Worm (Caenorhabditis elegans) whole organism, early embryonic: Measurements from ENCODE around the gene M02B7.2.

ENCODE experiments used
- aly-1 ChIP-seq: sonication (generic microtip); optimal IDR thresholded peaks from 2 replicates; lab custom pipeline; 2016; ENCODE audit warnings: missing genetic modification characterization, missing compliant biosample characterization
- ama-1 ChIP-seq: fragments of 150-350 bp; optimal IDR thresholded peaks from 2 replicates; lab custom pipeline; 2014
- scrt-1 ChIP-seq: fragments of 200-800 bp; sonication (Bioruptor generic); IDR thresholded peaks from 2 replicates; pipeline ENCODE4 v1.3.6; 2022; ENCODE audit warnings: missing genetic modification characterization, missing compliant biosample characterization
- tbx-11 ChIP-seq: fragments of 200-800 bp; sonication (Bioruptor generic); IDR thresholded peaks from 2 replicates; pipeline ENCODE4 v1.3.6; 2022; ENCODE audit warnings: missing genetic modification characterization, missing compliant biosample characterization
- tra-4 ChIP-seq: sonication (generic microtip); optimal IDR thresholded peaks from 2 replicates; lab custom pipeline; 2017; ENCODE audit warnings: missing genetic modification characterization, missing compliant biosample characterization

- TF ChIP-seq aly-1 (tag; lab: Kevin White, UChicago) (no peak), tbx-11 (GFP tag; lab: Robert Waterston, UW) (no peak), scrt-1 (no peak), tra-4 (tag; lab: Kevin White, UChicago) (no peak), ama-1 (lab: Kevin White, UChicago) (no peak)
Measured at ce11 chrIV:3839420-3839819, 36.0 kb downstream of the M02B7.2 start, which contains the start of gene F28F9.2.
